Fruit fly (Drosophila melanogaster): ENCODE results near the gene CG13933.

Gene CG13933

dm6 chr3L:1817405-1817804 is 42.5 kb upstream of the CG13933 start (continued):
- TF ChIP-seq CG15514 (GFP tag; optimal IDR thresholded peaks at IDR 0.05) (no peak), vvl (GFP tag; IDR thresholded peaks at IDR 0.05) (peak; percentile 18; the same call in 1 of the 2 replicates), bcd (GFP tag; optimal IDR thresholded peaks at IDR 0.05) (no peak), CG12769 (tag; optimal IDR thresholded peaks at IDR 0.05) (no peak), Awh (GFP tag; IDR thresholded peaks at IDR 0.05) (peak; percentile 72; the same call in 1 of the 2 replicates)

DNA sequence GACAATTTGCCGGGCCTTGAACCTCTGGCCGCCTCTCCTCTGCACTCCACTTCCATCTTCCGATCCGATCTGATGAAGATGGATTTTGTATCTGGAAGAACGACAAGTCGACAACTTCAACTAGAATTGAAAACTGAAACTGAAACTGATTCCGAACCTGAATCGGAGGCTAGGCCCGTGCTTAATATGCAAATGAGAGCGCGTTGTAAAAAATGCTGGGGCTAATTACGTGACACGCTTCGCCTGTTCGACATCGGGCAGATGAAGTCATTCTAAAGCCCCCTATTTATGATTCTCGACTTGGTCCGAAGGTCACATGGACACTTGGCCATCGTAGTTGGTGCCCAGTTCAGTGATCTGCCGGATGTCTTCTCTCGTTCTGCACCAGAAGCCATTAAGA is 41.7 kb upstream of the CG13933 start:
- TF ChIP-seq CG13894 (tag; optimal IDR thresholded peaks at IDR 0.05) (peak; percentile 52), cwo (GFP tag; optimal IDR thresholded peaks at IDR 0.05) (peak; percentile 3), pho (GFP tag; optimal IDR thresholded peaks at IDR 0.05) (no peak), z (GFP tag; IDR thresholded peaks at IDR 0.05) (0 out of 3 replicates have a peak, but pooled peaks have one; percentile 12), CG11696 (GFP tag; IDR thresholded peaks at IDR 0.05) (no peak), HmgZ (tag; optimal IDR thresholded peaks at IDR 0.05) (no peak), sd (tag; optimal IDR thresholded peaks at IDR 0.05) (peak; percentile 16), chinmo (GFP tag; IDR thresholded peaks at IDR 0.05; ENCODE audit: partially characterized antibody) (peak; percentile 82; the same call in 3 of the 4 replicates), Dbx (GFP tag; IDR thresholded peaks at IDR 0.05) (no peak), CG6854 (GFP tag; optimal IDR thresholded peaks at IDR 0.05) (no peak), CG4854 (GFP tag; optimal IDR thresholded peaks at IDR 0.05) (no peak), CG12769 (tag; optimal IDR thresholded peaks at IDR 0.05) (peak; percentile 26), HLH4C (GFP tag; IDR thresholded peaks at IDR 0.05; ENCODE audit: partially characterized antibody) (no peak), Blimp-1 (GFP tag; optimal IDR thresholded peaks at IDR 0.05) (peak; percentile 1), abd-A (tag; optimal IDR thresholded peaks at IDR 0.05) (peak; percentile 50), ro (GFP tag; IDR thresholded peaks at IDR 0.05) (no peak), vvl (GFP tag; IDR thresholded peaks at IDR 0.05) (0 out of 2 replicates have a peak, but pooled peaks have one; percentile 18)

DNA sequence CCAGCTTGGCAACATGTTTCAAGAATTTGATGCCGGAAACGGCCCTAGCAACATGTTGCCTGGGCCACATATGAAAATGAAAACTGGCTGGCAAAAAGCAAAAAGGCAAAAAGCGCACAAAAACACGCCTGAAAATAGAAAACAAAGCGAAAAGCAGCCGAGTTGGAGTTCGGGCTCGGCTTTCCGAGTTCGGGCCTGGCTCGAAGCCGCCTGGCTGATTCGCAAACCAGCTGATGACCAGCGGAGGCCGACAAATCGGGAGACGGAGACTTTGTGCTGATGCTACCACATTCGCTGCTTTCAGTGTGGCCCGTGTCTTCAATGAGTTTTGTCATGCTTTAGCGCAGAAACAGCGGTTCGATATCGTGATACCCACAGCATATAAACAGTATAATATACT is 35.3 kb upstream of the CG13933 start, which contains the start of gene GV1:
TSS of gene GV1 (plus strand) at position 301 of the 400 bp plus-strand sequence.
- TF ChIP-seq oc (tag; optimal IDR thresholded peaks at IDR 0.05) (no peak), lov (optimal IDR thresholded peaks at IDR 0.05) (no peak), lov (GFP tag; IDR thresholded peaks at IDR 0.05) (no peak), NK7.1 (GFP tag; optimal IDR thresholded peaks at IDR 0.05) (no peak), Hsf (GFP tag; optimal IDR thresholded peaks at IDR 0.05) (no peak), nom (GFP tag; optimal IDR thresholded peaks at IDR 0.05) (peak; percentile 98), Dek (tag; optimal IDR thresholded peaks at IDR 0.05) (no peak), dimm (GFP tag; IDR thresholded peaks at IDR 0.05) (no peak), CG9437 (GFP tag; optimal IDR thresholded peaks at IDR 0.05) (no peak), org-1 (GFP tag; optimal IDR thresholded peaks at IDR 0.05) (no peak), CG2202 (tag; optimal IDR thresholded peaks at IDR 0.05) (no peak), Nf-YB (GFP tag; optimal IDR thresholded peaks at IDR 0.05) (no peak), crp (GFP tag; optimal IDR thresholded peaks at IDR 0.05) (no peak), ham (GFP tag; IDR thresholded peaks at IDR 0.05) (no peak), CHES-1-like (GFP tag; optimal IDR thresholded peaks at IDR 0.05) (no peak), sim (GFP tag; IDR thresholded peaks at IDR 0.05) (no peak), Deaf1 (tag; optimal IDR thresholded peaks at IDR 0.05) (peak; percentile 93), CG15514 (GFP tag; optimal IDR thresholded peaks at IDR 0.05) (peak; percentile 5), CG14050 (GFP tag; IDR thresholded peaks at IDR 0.05) (no peak), bsh (GFP tag; optimal IDR thresholded peaks at IDR 0.05) (peak in 1 of 2 experiments; percentile 94), Gug (GFP tag; IDR thresholded peaks at IDR 0.05) (no peak), Atf6 (GFP tag; IDR thresholded peaks at IDR 0.05) (0 out of 2 replicates have a peak, but pooled peaks have one; percentile 8), CG12769 (tag; optimal IDR thresholded peaks at IDR 0.05) (peak; percentile 66), vvl (GFP tag; IDR thresholded peaks at IDR 0.05) (peak; percentile 15; the same call in 1 of the 2 replicates), pb (GFP tag; optimal IDR thresholded peaks at IDR 0.05) (no peak), otp (GFP tag; IDR thresholded peaks at IDR 0.05) (no peak), gt (GFP tag; IDR thresholded peaks at IDR 0.05) (no peak), emc (GFP tag; optimal IDR thresholded peaks at IDR 0.05) (no peak), CG4617 (GFP tag; optimal IDR thresholded peaks at IDR 0.05; ENCODE audit: borderline replicate concordance) (no peak), MTF-1 (GFP tag; optimal IDR thresholded peaks at IDR 0.05; ENCODE audit: borderline replicate concordance) (no peak), CG4404 (GFP tag; IDR thresholded peaks at IDR 0.05) (no peak)
